Worm (Caenorhabditis elegans) whole organism, early embryonic: ENCODE measurements around the gene lsm-8.

Experiments
- B0310.2 ChIP-seq: sonication (generic microtip); optimal IDR thresholded peaks from 2 replicates; lab custom pipeline; 2016; ENCODE audit warnings: mild to moderate bottlenecking, missing genetic modification characterization, missing compliant biosample characterization
- F13C5.2 ChIP-seq: sonication (generic microtip); optimal IDR thresholded peaks from 2 replicates; lab custom pipeline; 2017; ENCODE audit warnings: mild to moderate bottlenecking, missing genetic modification characterization, inconsistent platforms, missing compliant biosample characterization
- aly-1 ChIP-seq: sonication (generic microtip); optimal IDR thresholded peaks from 2 replicates; lab custom pipeline; 2016; ENCODE audit warnings: missing genetic modification characterization, missing compliant biosample characterization
- ama-1 ChIP-seq: fragments of 150-350 bp; optimal IDR thresholded peaks from 2 replicates; lab custom pipeline; 2014
- ceh-13 ChIP-seq: fragments of 200-800 bp; sonication (Bioruptor generic); optimal IDR thresholded peaks from 2 replicates; lab custom pipeline; 2018; ENCODE audit warnings: mild to moderate bottlenecking, missing genetic modification characterization, missing compliant biosample characterization
- ceh-36 ChIP-seq: sonication (generic microtip); optimal IDR thresholded peaks from 2 replicates; lab custom pipeline; 2016; ENCODE audit warnings: missing genetic modification characterization, inconsistent platforms, missing compliant biosample characterization
- ets-7 ChIP-seq: sonication (generic microtip); optimal IDR thresholded peaks from 2 replicates; lab custom pipeline; 2016; ENCODE audit warnings: missing genotype, missing genetic modification characterization, missing compliant biosample characterization
- flt-1 ChIP-seq: fragments of 200-800 bp; sonication (Bioruptor generic); IDR thresholded peaks from 2 replicates; pipeline ENCODE4 v1.3.6; 2022; ENCODE audit warnings: missing genetic modification characterization, missing compliant biosample characterization
- hmbx-1 ChIP-seq: sonication (generic microtip); optimal IDR thresholded peaks from 2 replicates; lab custom pipeline; 2016; ENCODE audit warnings: mild to moderate bottlenecking, missing genetic modification characterization, missing compliant biosample characterization
- hmg-4 ChIP-seq: fragments of 200-800 bp; sonication (Bioruptor generic); optimal IDR thresholded peaks from 2 replicates; lab custom pipeline; 2018; ENCODE audit warnings: mild to moderate bottlenecking, missing genetic modification characterization, missing compliant biosample characterization
- hnd-1 ChIP-seq: sonication (generic microtip); optimal IDR thresholded peaks from 2 replicates; lab custom pipeline; 2016; ENCODE audit warnings: missing genetic modification characterization, missing compliant biosample characterization
- pes-1 ChIP-seq: fragments of 200-800 bp; sonication (Bioruptor generic); IDR thresholded peaks from 2 replicates; pipeline ENCODE4 v1.3.6; 2022; ENCODE audit warnings: missing genetic modification reagents, missing genetic modification characterization, missing compliant biosample characterization
- scrt-1 ChIP-seq: fragments of 200-800 bp; sonication (Bioruptor generic); IDR thresholded peaks from 2 replicates; pipeline ENCODE4 v1.3.6; 2022; ENCODE audit warnings: missing genetic modification characterization, missing compliant biosample characterization
- sea-1 ChIP-seq: fragments of 200-800 bp; sonication (Bioruptor generic); conservative IDR thresholded peaks from 2 replicates; pipeline ENCODE4 v1.3.6; 2022; ENCODE audit warnings: missing genetic modification characterization, missing compliant biosample characterization
- tbx-11 ChIP-seq: fragments of 200-800 bp; sonication (Bioruptor generic); IDR thresholded peaks from 2 replicates; pipeline ENCODE4 v1.3.6; 2022; ENCODE audit warnings: missing genetic modification characterization, missing compliant biosample characterization
- tbx-37 ChIP-seq: fragments of 200-800 bp; sonication (Bioruptor generic); conservative IDR thresholded peaks from 2 replicates; pipeline ENCODE4 v1.3.6; 2022; ENCODE audit warnings: missing genetic modification reagents, missing genetic modification characterization, missing compliant biosample characterization
- tra-4 ChIP-seq: sonication (generic microtip); optimal IDR thresholded peaks from 2 replicates; lab custom pipeline; 2017; ENCODE audit warnings: missing genetic modification characterization, missing compliant biosample characterization

Gene lsm-8

ce11 chrIV:6366032-6366431, 39.7 kb downstream of the lsm-8 start:
- TF ChIP-seq flt-1 (GFP tag; lab: Robert Waterston, UW) (no peak), scrt-1 (no peak), hmbx-1 (no peak), tbx-11 (GFP tag; lab: Robert Waterston, UW) (no peak), hmg-4 (no peak), tra-4 (tag; lab: Kevin White, UChicago) (no peak), ceh-36 (tag; lab: Kevin White, UChicago) (no peak), pes-1 (no peak), ets-7 (tag; lab: Kevin White, UChicago) (no peak), sea-1 (GFP tag; lab: Robert Waterston, UW) (no peak), ama-1 (lab: Kevin White, UChicago) (no peak), hnd-1 (no peak), tbx-37 (GFP tag; lab: Robert Waterston, UW) (no peak), B0310.2 (tag; lab: Kevin White, UChicago) (no peak), F13C5.2 (tag; lab: Kevin White, UChicago) (no peak), ceh-13 (GFP tag; lab: Kevin White, UChicago) (no peak), aly-1 (tag; lab: Kevin White, UChicago) (no peak)

ce11 chrIV:6369489-6369888, 43.2 kb downstream of the lsm-8 start:
- TF ChIP-seq hmbx-1 (no peak), pes-1 (no peak), B0310.2 (tag; lab: Kevin White, UChicago) (no peak), ceh-13 (GFP tag; lab: Kevin White, UChicago) (no peak), ama-1 (lab: Kevin White, UChicago) (no peak), tbx-37 (GFP tag; lab: Robert Waterston, UW) (no peak)

ce11 chrIV:6372267-6372666, 45.9 kb downstream of the lsm-8 start:
- TF ChIP-seq tbx-11 (GFP tag; lab: Robert Waterston, UW) (no peak), ama-1 (lab: Kevin White, UChicago) (no peak), scrt-1 (no peak), aly-1 (tag; lab: Kevin White, UChicago) (no peak), hmbx-1 (no peak), ceh-36 (tag; lab: Kevin White, UChicago) (no peak), F13C5.2 (tag; lab: Kevin White, UChicago) (no peak), tra-4 (tag; lab: Kevin White, UChicago) (no peak), B0310.2 (tag; lab: Kevin White, UChicago) (no peak), hnd-1 (no peak), ceh-13 (GFP tag; lab: Kevin White, UChicago) (no peak), ets-7 (tag; lab: Kevin White, UChicago) (no peak), flt-1 (GFP tag; lab: Robert Waterston, UW) (no peak), pes-1 (no peak), hmg-4 (no peak)

ce11 chrIV:6372993-6373392, 46.7 kb downstream of the lsm-8 start, which contains the start of gene smg-3:
Gene smg-3, minus strand, starts transcription at chrIV:6373093.
- TF ChIP-seq F13C5.2 (tag; lab: Kevin White, UChicago) (no peak), pes-1 (no peak), flt-1 (GFP tag; lab: Robert Waterston, UW) (no peak), aly-1 (tag; lab: Kevin White, UChicago) (no peak), tra-4 (tag; lab: Kevin White, UChicago) (no peak), B0310.2 (tag; lab: Kevin White, UChicago) (no peak)

- no peak for TF ChIP-seq hmbx-1
- no peak for TF ChIP-seq ceh-36 (tag; lab: Kevin White, UChicago)
- TF ChIP-seq ceh-13 (GFP tag; lab: Kevin White, UChicago), result no peak
- TF ChIP-seq sea-1 (GFP tag; lab: Robert Waterston, UW), result no peak
These were observed 47.4 kb downstream of the lsm-8 start for ce11 chrIV:6373721-6374120.

- no peak for TF ChIP-seq hnd-1
- no peak for TF ChIP-seq ets-7 (tag; lab: Kevin White, UChicago)
- no peak for TF ChIP-seq B0310.2 (tag; lab: Kevin White, UChicago)
- no peak for TF ChIP-seq aly-1 (tag; lab: Kevin White, UChicago)
- peak; percentile 55 for TF ChIP-seq F13C5.2 (tag; lab: Kevin White, UChicago)
These were observed 50.3 kb downstream of the lsm-8 start, which contains the start of the genes hrpf-2 and bli-6 for ce11 chrIV:6376473-6377115. Gene hrpf-2, minus strand, starts transcription at chrIV:6376523. Gene bli-6, plus strand, starts transcription at chrIV:6377065.

ce11 chrIV:6377335-6378069, 51.2 kb downstream of the lsm-8 start:
- TF ChIP-seq tbx-11 (GFP tag; lab: Robert Waterston, UW) (no peak), F13C5.2 (tag; lab: Kevin White, UChicago) (no peak), tbx-37 (GFP tag; lab: Robert Waterston, UW) (no peak), B0310.2 (tag; lab: Kevin White, UChicago) (no peak), scrt-1 (no peak), pes-1 (no peak), hmbx-1 (no peak), aly-1 (tag; lab: Kevin White, UChicago) (no peak), tra-4 (tag; lab: Kevin White, UChicago) (no peak), ets-7 (tag; lab: Kevin White, UChicago) (no peak), ama-1 (lab: Kevin White, UChicago) (no peak), ceh-13 (GFP tag; lab: Kevin White, UChicago) (no peak), sea-1 (GFP tag; lab: Robert Waterston, UW) (no peak), flt-1 (GFP tag; lab: Robert Waterston, UW) (no peak), hnd-1 (no peak), ceh-36 (tag; lab: Kevin White, UChicago) (no peak), hmg-4 (no peak)
